Worm (Caenorhabditis elegans) whole organism, L2 larva: ENCODE data around the gene ugt-18.

Experiments
- R02D3.7 ChIP-seq: fragments of 150-350 bp; optimal IDR thresholded peaks from 2 replicates; lab custom pipeline; 2014; ENCODE audit warnings: missing biosample characterization, missing genetic modification characterization
- elt-3 ChIP-seq: sonication (generic microtip); optimal IDR thresholded peaks from 2 replicates; lab custom pipeline; 2017; ENCODE audit warnings: missing biosample characterization, missing genetic modification characterization
- lsy-2 ChIP-seq, 2 experiments: fragments of 150-350 bp in 1 of 2; sonication (generic microtip) in 1 of 2; optimal IDR thresholded peaks; 2 replicates each; lab custom pipeline; 2014 to 2017; ENCODE audit warnings: missing biosample characterization in 2 of 2, missing genetic modification characterization in 2 of 2
- nhr-11 ChIP-seq: fragments of 150-350 bp; optimal IDR thresholded peaks from 2 replicates; lab custom pipeline; 2014; ENCODE audit warnings: missing biosample characterization, missing genetic modification characterization
- nhr-25 ChIP-seq: fragments of 150-350 bp; sonication (generic microtip); optimal IDR thresholded peaks from 3 replicates; lab custom pipeline; 2014; ENCODE audit warnings: missing biosample characterization, missing genetic modification characterization
- nhr-6 ChIP-seq: fragments of 150-350 bp; optimal IDR thresholded peaks from 2 replicates; lab custom pipeline; 2014; ENCODE audit warnings: missing biosample characterization, missing genetic modification characterization
- snpc-4 ChIP-seq: fragments of 150-350 bp; optimal IDR thresholded peaks from 2 replicates; lab custom pipeline; 2014; ENCODE audit warnings: missing biosample characterization, missing genetic modification characterization

ce11 chrV:12811126-12811525, 8.9 kb upstream of the ugt-18 start, which contains the start of gene ZC443.2:
- TF ChIP-seq lsy-2 (tag; optimal IDR thresholded peaks at IDR 0.05; lab: Kevin White, UChicago) (no peak), R02D3.7 (tag; lab: Kevin White, UChicago) (no peak), nhr-6 (tag; lab: Kevin White, UChicago) (no peak), nhr-11 (tag; lab: Kevin White, UChicago) (no peak), snpc-4 (tag; lab: Kevin White, UChicago) (no peak), nhr-25 (no peak), elt-3 (no peak)
